Fruit fly (Drosophila melanogaster) whole organism, wandering third instar larva: Measurements from ENCODE around the gene CG31960.
A peak's percentile ranks its signal among the peaks of the same experiment; 100 is the strongest.

Source experiments
- Hr78 ChIP-seq: fragments of >200 bp; optimal IDR thresholded peaks from 2 replicates; lab custom pipeline; 2017; ENCODE audit warnings: missing biosample characterization, missing genetic modification characterization
- h ChIP-seq: fragments of 200-800 bp; sonication (Bioruptor generic); optimal IDR thresholded peaks from 3 replicates; lab custom pipeline; 2016; ENCODE audit warnings: missing biosample characterization, mild to moderate bottlenecking, missing genetic modification characterization
- usp ChIP-seq: fragments of >200 bp; optimal IDR thresholded peaks from 2 replicates; lab custom pipeline; 2017; ENCODE audit warnings: missing biosample characterization, missing genetic modification characterization

- TF ChIP-seq Hr78 (GFP tag; lab: Kevin White, UChicago) (no peak), h (GFP tag; lab: Kevin White, UChicago) (peak; percentile 1), usp (GFP tag; lab: Kevin White, UChicago) (no peak)
Observed at dm6 chr2L:3803466-3804143, 18.9 kb downstream of the CG31960 start, which contains the start of gene Reph.
